Worm (Caenorhabditis elegans): ENCODE data around the gene tax-4.

The tax-4 gene

ce11 chrIII:9181246-9181645 is at the start of gene tax-4:
Gene tax-4 (plus strand): TSS chrIII:9181546.
- TF ChIP-seq C38D4.7 (GFP tag; optimal IDR thresholded peaks at IDR 0.05): no peak
- no peak for TF ChIP-seq ceh-9 (tag; optimal IDR thresholded peaks at IDR 0.05)
- no peak for TF ChIP-seq ref-2 (tag; optimal IDR thresholded peaks at IDR 0.05)
- TF ChIP-seq T23F11.4 (GFP tag; optimal IDR thresholded peaks at IDR 0.05): no peak
- no peak for TF ChIP-seq odd-2 (tag; optimal IDR thresholded peaks at IDR 0.05)
- no peak for TF ChIP-seq hlh-15 (tag; optimal IDR thresholded peaks at IDR 0.05)
- no peak for TF ChIP-seq nhr-11 (tag; optimal IDR thresholded peaks at IDR 0.05)
- TF ChIP-seq che-1 (tag; optimal IDR thresholded peaks at IDR 0.05): no peak
- no peak for TF ChIP-seq fax-1 (tag; optimal IDR thresholded peaks at IDR 0.05)
- no peak for TF ChIP-seq unc-3 (GFP tag; conservative IDR thresholded peaks at IDR 0.05)
- TF ChIP-seq unc-3 (tag; optimal IDR thresholded peaks at IDR 0.05): no peak
- TF ChIP-seq hlh-6 (tag; optimal IDR thresholded peaks at IDR 0.05): no peak
- TF ChIP-seq ttx-3 (tag; optimal IDR thresholded peaks at IDR 0.05): no peak
- no peak for TF ChIP-seq ceh-31 (tag; optimal IDR thresholded peaks at IDR 0.05)
- TF ChIP-seq lin-11 (tag; optimal IDR thresholded peaks at IDR 0.05): no peak
- TF ChIP-seq fkh-10 (GFP tag; optimal IDR thresholded peaks at IDR 0.05): no peak
- no peak for TF ChIP-seq pha-2 (tag; optimal IDR thresholded peaks at IDR 0.05)
- no peak for TF ChIP-seq sdc-2 (tag; optimal IDR thresholded peaks at IDR 0.05)

ce11 chrIII:9136587-9136986 is 44.8 kb upstream of the tax-4 start, which contains the start of gene eat-4:
Gene eat-4 (plus strand): TSS chrIII:9136887.
- TF ChIP-seq pat-9 (tag; optimal IDR thresholded peaks at IDR 0.05): no peak
- no peak for TF ChIP-seq nhr-232 (tag; optimal IDR thresholded peaks at IDR 0.05)
- TF ChIP-seq hlh-30 (tag; optimal IDR thresholded peaks at IDR 0.05; ENCODE audit: insufficient read depth): no peak
- no peak for TF ChIP-seq ama-1 (optimal IDR thresholded peaks at IDR 0.05)
- no peak for TF ChIP-seq mec-3 (tag; optimal IDR thresholded peaks at IDR 0.05; ENCODE audit: borderline replicate concordance)
- no peak for TF ChIP-seq unc-86 (tag; optimal IDR thresholded peaks at IDR 0.05)
- TF ChIP-seq sox-4 (tag; optimal IDR thresholded peaks at IDR 0.05): no peak
- TF ChIP-seq odd-2 (tag; optimal IDR thresholded peaks at IDR 0.05): no peak
- TF ChIP-seq npax-4 (tag; optimal IDR thresholded peaks at IDR 0.05): no peak
- no peak for TF ChIP-seq fkh-10 (GFP tag; optimal IDR thresholded peaks at IDR 0.05)
- TF ChIP-seq zip-5 (tag; optimal IDR thresholded peaks at IDR 0.05): no peak
- no peak for TF ChIP-seq pha-4 (tag; optimal IDR thresholded peaks at IDR 0.05)
- no peak for TF ChIP-seq ahr-1 (tag; optimal IDR thresholded peaks at IDR 0.05)

- TF ChIP-seq ttx-3 (tag; optimal IDR thresholded peaks at IDR 0.05) (no peak), rnt-1 (tag; optimal IDR thresholded peaks at IDR 0.05) (no peak), fax-1 (tag; optimal IDR thresholded peaks at IDR 0.05) (no peak), syd-9 (tag; optimal IDR thresholded peaks at IDR 0.05) (no peak), Y22D7AL.16 (tag; optimal IDR thresholded peaks at IDR 0.05) (no peak), K09A11.1 (tag; optimal IDR thresholded peaks at IDR 0.05; ENCODE audit: insufficient read depth) (no peak), madf-2 (tag; optimal IDR thresholded peaks at IDR 0.05) (no peak), ceh-48 (tag; optimal IDR thresholded peaks at IDR 0.05) (no peak), ceh-14 (tag; optimal IDR thresholded peaks at IDR 0.05) (no peak), sdc-2 (tag; optimal IDR thresholded peaks at IDR 0.05) (no peak), K02D7.2 (tag; optimal IDR thresholded peaks at IDR 0.05) (no peak)
Measured at ce11 chrIII:9138601-9139000, 42.7 kb upstream of the tax-4 start, which contains the start of gene ZK512.7. Gene ZK512.7 (minus strand): TSS chrIII:9138701.

ce11 chrIII:9143911-9144310 is 37.4 kb upstream of the tax-4 start, which contains the start of gene ZK512.11:
Gene ZK512.11 (plus strand): TSS chrIII:9144211.
- TF ChIP-seq hlh-15 (tag; optimal IDR thresholded peaks at IDR 0.05) (no peak), ceh-48 (tag; optimal IDR thresholded peaks at IDR 0.05) (peak; percentile 69), eyg-1 (tag; optimal IDR thresholded peaks at IDR 0.05) (no peak), nhr-11 (tag; optimal IDR thresholded peaks at IDR 0.05) (no peak), ceh-34 (tag; optimal IDR thresholded peaks at IDR 0.05) (no peak), mec-3 (tag; optimal IDR thresholded peaks at IDR 0.05; ENCODE audit: borderline replicate concordance) (no peak), dmd-4 (tag; optimal IDR thresholded peaks at IDR 0.05; ENCODE audit: borderline replicate concordance) (no peak), unc-42 (tag; optimal IDR thresholded peaks at IDR 0.05) (peak; percentile 64), tbx-2 (tag; optimal IDR thresholded peaks at IDR 0.05) (no peak), nfya-1 (tag; optimal IDR thresholded peaks at IDR 0.05) (peak; percentile 7), ets-4 (tag; optimal IDR thresholded peaks at IDR 0.05) (no peak), ama-1 (optimal IDR thresholded peaks at IDR 0.05) (no peak), dve-1 (tag; optimal IDR thresholded peaks at IDR 0.05) (no peak), ceh-19 (GFP tag; optimal IDR thresholded peaks at IDR 0.05) (no peak), pat-9 (tag; optimal IDR thresholded peaks at IDR 0.05) (no peak), sox-2 (GFP tag; IDR thresholded peaks at IDR 0.05) (no peak), rnt-1 (tag; optimal IDR thresholded peaks at IDR 0.05) (no peak), ceh-24 (tag; optimal IDR thresholded peaks at IDR 0.05) (no peak), ceh-31 (tag; optimal IDR thresholded peaks at IDR 0.05) (no peak)

All from whole organism, late embryonic.